Worm (Caenorhabditis elegans) whole organism, L1 larva: Measurements from ENCODE around the gene Y119D3B.12.

ENCODE experiments used
- C34B4.2 ChIP-seq: sonication (generic microtip); optimal IDR thresholded peaks from 2 replicates; lab custom pipeline; 2017; ENCODE audit warnings: mild to moderate bottlenecking, missing genetic modification characterization, missing compliant biosample characterization
- F16B12.6 ChIP-seq: fragments of 150-350 bp; optimal IDR thresholded peaks from 2 replicates; lab custom pipeline; 2014; ENCODE audit warnings: missing biosample characterization, missing genetic modification characterization
- aha-1 ChIP-seq: fragments of 150-350 bp; optimal IDR thresholded peaks from 2 replicates; lab custom pipeline; 2014; ENCODE audit warnings: missing biosample characterization, missing genetic modification characterization
- alr-1 ChIP-seq: fragments of 200-800 bp; sonication (Bioruptor generic); optimal IDR thresholded peaks from 2 replicates; lab custom pipeline; 2018; ENCODE audit warnings: borderline replicate concordance, mild to moderate bottlenecking, missing genetic modification characterization, missing compliant biosample characterization
- ama-1 ChIP-seq: fragments of 150-350 bp; optimal IDR thresholded peaks from 2 replicates; lab custom pipeline; 2014
- blmp-1 ChIP-seq: fragments of 150-350 bp; optimal IDR thresholded peaks from 2 replicates; lab custom pipeline; 2014; ENCODE audit warnings: missing biosample characterization, missing genetic modification characterization
- ceh-8 ChIP-seq: fragments of 200-800 bp; sonication (Bioruptor generic); optimal IDR thresholded peaks from 2 replicates; lab custom pipeline; 2018; ENCODE audit warnings: mild to moderate bottlenecking, missing genetic modification characterization, moderate library complexity, missing compliant biosample characterization
- ceh-88 ChIP-seq: fragments of 200-800 bp; sonication (Bioruptor generic); IDR thresholded peaks from 2 replicates; pipeline ENCODE4 v1.3.6; 2022; ENCODE audit warnings: missing genetic modification characterization, missing compliant biosample characterization
- ces-1 ChIP-seq: fragments of 150-350 bp; optimal IDR thresholded peaks from 2 replicates; lab custom pipeline; 2014; ENCODE audit warnings: missing biosample characterization, missing genetic modification reagents, missing genetic modification characterization
- dsc-1 ChIP-seq: sonication (generic microtip); optimal IDR thresholded peaks from 2 replicates; lab custom pipeline; 2016; ENCODE audit warnings: mild to moderate bottlenecking, missing genetic modification characterization, missing compliant biosample characterization
- efl-1 ChIP-seq, 4 experiments: fragments of 150-350 bp; optimal IDR thresholded peaks in 3 of 4; peaks in 1 of 4; 1 replicate in 1 of 4; 2 replicates in 3 of 4; lab custom pipeline; 2014; ENCODE audit warnings: missing biosample characterization in 2 of 4, missing genetic modification characterization in 2 of 4, missing genetic modification reagents in 2 of 4
- elt-2 ChIP-seq: sonication (generic microtip); optimal IDR thresholded peaks from 2 replicates; lab custom pipeline; 2016; ENCODE audit warnings: missing genetic modification characterization, mild to moderate bottlenecking, inconsistent platforms, missing compliant biosample characterization, missing genetic modification reagents
- fkh-8 ChIP-seq: sonication (generic microtip); optimal IDR thresholded peaks from 2 replicates; lab custom pipeline; 2016; ENCODE audit warnings: mild to moderate bottlenecking, missing genetic modification characterization, missing compliant biosample characterization
- grh-1 ChIP-seq: fragments of 200-800 bp; sonication (Bioruptor generic); IDR thresholded peaks from 2 replicates; pipeline ENCODE4 v1.3.6; 2022; ENCODE audit warnings: missing genetic modification reagents, missing genetic modification characterization, missing compliant biosample characterization
- irx-1 ChIP-seq: sonication (generic microtip); optimal IDR thresholded peaks from 2 replicates; lab custom pipeline; 2016; ENCODE audit warnings: missing genetic modification characterization, missing compliant biosample characterization
- jun-1 ChIP-seq: fragments of 150-350 bp; optimal IDR thresholded peaks from 2 replicates; lab custom pipeline; 2014; ENCODE audit warnings: missing biosample characterization, missing genetic modification reagents, missing genetic modification characterization
- lin-35 ChIP-seq, 2 experiments: fragments of 150-350 bp; optimal IDR thresholded peaks; 2 replicates each; lab custom pipeline; 2014; ENCODE audit warnings: missing biosample characterization in 2 of 2, missing genetic modification characterization in 2 of 2, missing genetic modification reagents in 2 of 2
- lin-39 ChIP-seq: fragments of 150-350 bp; optimal IDR thresholded peaks from 2 replicates; lab custom pipeline; 2014; ENCODE audit warnings: missing biosample characterization, missing genetic modification reagents, missing genetic modification characterization
- lsy-2 ChIP-seq, 2 experiments: fragments of 150-350 bp; optimal IDR thresholded peaks; 2 replicates each; lab custom pipeline; 2014; ENCODE audit warnings: missing biosample characterization in 2 of 2, missing genetic modification characterization in 2 of 2
- mef-2 ChIP-seq: fragments of 150-350 bp; optimal IDR thresholded peaks from 2 replicates; lab custom pipeline; 2014; ENCODE audit warnings: missing biosample characterization, missing genetic modification characterization
- nhr-11 ChIP-seq: fragments of 150-350 bp; optimal IDR thresholded peaks from 2 replicates; lab custom pipeline; 2014; ENCODE audit warnings: missing biosample characterization, missing genetic modification characterization
- nhr-12 ChIP-seq: sonication (generic microtip); optimal IDR thresholded peaks from 2 replicates; lab custom pipeline; 2017; ENCODE audit warnings: missing biosample characterization, missing genetic modification characterization
- nhr-19 ChIP-seq: fragments of 200-800 bp; sonication (Bioruptor generic); conservative IDR thresholded peaks from 2 replicates; pipeline ENCODE4 v1.3.6; 2022; ENCODE audit warnings: missing genetic modification characterization, missing compliant biosample characterization
- nhr-20 ChIP-seq: sonication (generic microtip); optimal IDR thresholded peaks from 2 replicates; lab custom pipeline; 2016; ENCODE audit warnings: mild to moderate bottlenecking, missing genetic modification characterization, missing compliant biosample characterization
- nhr-237 ChIP-seq: fragments of 150-350 bp; optimal IDR thresholded peaks from 2 replicates; lab custom pipeline; 2014; ENCODE audit warnings: missing biosample characterization, missing genetic modification characterization
- nhr-47 ChIP-seq: sonication (generic microtip); optimal IDR thresholded peaks from 2 replicates; lab custom pipeline; 2016; ENCODE audit warnings: mild to moderate bottlenecking, missing genetic modification characterization, moderate library complexity, missing compliant biosample characterization
- nhr-71 ChIP-seq: sonication (generic microtip); optimal IDR thresholded peaks from 2 replicates; lab custom pipeline; 2016; ENCODE audit warnings: mild to moderate bottlenecking, missing genetic modification characterization, moderate library complexity, missing compliant biosample characterization
- nhr-76 ChIP-seq: sonication (generic microtip); optimal IDR thresholded peaks from 2 replicates; lab custom pipeline; 2017; ENCODE audit warnings: missing biosample characterization, missing genetic modification characterization
- nhr-84 ChIP-seq: sonication (generic microtip); optimal IDR thresholded peaks from 2 replicates; lab custom pipeline; 2017; ENCODE audit warnings: missing biosample characterization, missing genetic modification characterization
- nhr-90 ChIP-seq: sonication (generic microtip); optimal IDR thresholded peaks from 2 replicates; lab custom pipeline; 2016; ENCODE audit warnings: mild to moderate bottlenecking, missing genetic modification characterization, missing compliant biosample characterization; ENCODE audit not compliant: poor library complexity
- pag-3 ChIP-seq: sonication (generic microtip); optimal IDR thresholded peaks from 2 replicates; lab custom pipeline; 2017; ENCODE audit warnings: missing genetic modification characterization, mild to moderate bottlenecking, missing compliant biosample characterization, antibody characterized with exemption, borderline replicate concordance; ENCODE audit not compliant: insufficient read depth
- rnt-1 ChIP-seq: sonication (generic microtip); optimal IDR thresholded peaks from 2 replicates; lab custom pipeline; 2016; ENCODE audit warnings: mild to moderate bottlenecking, missing genetic modification characterization, moderate library complexity, missing compliant biosample characterization
- snu-23 ChIP-seq: sonication (generic microtip); optimal IDR thresholded peaks from 2 replicates; lab custom pipeline; 2016; ENCODE audit warnings: missing genetic modification characterization, missing compliant biosample characterization
- tbx-2 ChIP-seq: sonication (generic microtip); optimal IDR thresholded peaks from 2 replicates; lab custom pipeline; 2016; ENCODE audit warnings: missing genetic modification characterization, missing compliant biosample characterization
- unc-62 ChIP-seq: fragments of 150-350 bp; optimal IDR thresholded peaks from 2 replicates; lab custom pipeline; 2014; ENCODE audit warnings: missing biosample characterization, missing genetic modification reagents, missing genetic modification characterization
- unc-98 ChIP-seq: fragments of 200-800 bp; sonication (Bioruptor generic); IDR thresholded peaks from 2 replicates; pipeline ENCODE4 v1.3.6; 2022; ENCODE audit warnings: missing genetic modification characterization, missing compliant biosample characterization
- xbp-1 ChIP-seq: sonication (generic microtip); optimal IDR thresholded peaks from 2 replicates; lab custom pipeline; 2016; ENCODE audit warnings: missing genetic modification characterization, missing compliant biosample characterization

Gene Y119D3B.12

DNA sequence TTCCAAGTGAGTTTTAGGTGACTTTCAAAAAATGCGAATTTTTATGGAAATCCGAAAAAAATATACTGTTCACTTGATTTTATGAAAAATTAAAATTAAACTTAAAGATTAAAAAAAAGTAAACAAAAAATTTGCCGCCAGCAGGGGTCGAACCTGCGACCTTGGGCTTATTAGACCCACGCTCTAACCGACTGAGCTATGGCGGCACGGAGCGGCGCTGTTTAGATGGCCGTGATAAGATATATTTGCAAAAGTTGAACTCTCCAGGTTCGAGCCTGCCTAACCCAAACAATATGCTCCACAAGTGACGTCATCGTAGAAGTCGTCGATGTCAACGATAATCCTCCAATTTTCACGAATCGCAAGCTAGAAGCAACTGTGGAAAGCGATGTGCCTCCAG lies 37.7 kb upstream of the Y119D3B.12 start:
- no peak for TF ChIP-seq mef-2 (tag; lab: Kevin White, UChicago)
- TF ChIP-seq unc-98 (GFP tag; lab: Robert Waterston, UW): no peak
- TF ChIP-seq nhr-20 (tag; lab: Kevin White, UChicago): no peak

DNA sequence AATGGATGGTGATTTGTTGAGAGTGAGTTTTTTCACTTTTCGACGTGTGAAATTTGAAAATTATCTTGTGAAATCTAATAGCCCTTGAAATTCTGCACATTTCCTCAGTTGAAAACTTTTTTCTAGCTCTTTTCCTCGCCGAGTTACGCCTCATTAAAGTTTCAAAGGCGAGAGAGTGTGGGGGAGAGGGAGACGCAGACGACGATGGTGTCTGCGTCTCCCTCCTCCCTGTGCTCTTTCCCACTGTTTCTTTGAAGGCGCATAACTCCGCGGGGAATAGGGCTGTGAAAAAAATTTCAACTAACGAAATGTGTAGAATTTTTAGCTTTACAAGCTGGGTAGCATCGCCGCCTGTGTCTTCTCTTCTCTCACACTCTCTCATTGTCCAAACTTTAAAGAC lies 36.0 kb upstream of the Y119D3B.12 start:
- TF ChIP-seq ces-1 (GFP tag; lab: Kevin White, UChicago) (no peak), unc-62 (GFP tag; lab: Kevin White, UChicago) (no peak), xbp-1 (no peak), ceh-88 (GFP tag; lab: Robert Waterston, UW) (no peak), nhr-76 (no peak), tbx-2 (tag; lab: Kevin White, UChicago) (no peak), nhr-47 (no peak)

DNA sequence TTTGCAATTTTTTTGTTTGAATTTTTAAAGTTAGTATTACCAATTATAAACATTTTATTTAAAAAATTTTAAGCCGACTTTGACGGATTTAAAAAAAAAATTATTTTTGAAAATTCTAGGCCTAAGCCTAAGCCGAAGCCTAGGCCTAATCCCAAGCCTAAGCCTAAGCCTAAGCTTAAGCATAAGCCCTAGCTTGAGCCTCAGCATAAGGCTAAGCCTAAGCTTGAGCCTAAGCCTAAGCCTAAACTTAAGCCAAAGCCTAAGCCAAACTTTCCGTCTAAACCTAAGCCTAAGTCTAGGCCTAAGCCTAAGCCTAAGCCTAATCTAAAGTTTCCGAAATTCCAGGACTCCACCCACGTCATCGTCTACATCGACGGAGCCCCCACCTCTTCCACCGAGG lies 32.7 kb upstream of the Y119D3B.12 start:
- TF ChIP-seq C34B4.2 (no peak), nhr-90 (tag; lab: Kevin White, UChicago) (no peak), grh-1 (GFP tag; lab: Robert Waterston, UW) (no peak), alr-1 (tag; lab: Kevin White, UChicago) (no peak), nhr-71 (no peak), dsc-1 (no peak), ceh-8 (GFP tag; lab: Kevin White, UChicago) (no peak), xbp-1 (no peak), elt-2 (tag; lab: Kevin White, UChicago) (no peak), fkh-8 (tag; lab: Kevin White, UChicago) (no peak), lin-39 (tag; lab: Kevin White, UChicago) (no peak), F16B12.6 (tag; lab: Kevin White, UChicago) (no peak), rnt-1 (tag; lab: Kevin White, UChicago) (no peak), nhr-12 (tag; lab: Kevin White, UChicago) (no peak)

DNA sequence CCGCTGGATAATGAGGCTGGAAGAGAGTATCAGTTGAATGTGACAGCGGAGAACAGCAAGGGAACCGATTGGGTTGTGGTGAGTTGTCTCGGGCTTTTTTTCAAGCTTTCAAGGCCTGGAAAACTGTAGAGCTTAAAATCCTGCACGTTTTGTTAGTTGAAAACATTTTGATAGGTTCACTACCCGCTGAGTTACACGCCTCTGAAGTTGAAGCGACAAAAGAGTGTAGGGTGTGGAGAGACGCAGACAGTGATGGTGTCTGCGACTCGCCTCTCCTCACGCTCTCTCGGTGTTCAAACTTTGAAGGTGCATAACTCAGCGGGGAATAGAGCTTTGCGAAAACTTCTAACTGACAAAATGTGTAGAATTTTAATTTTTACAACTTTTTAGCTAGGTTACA lies 29.0 kb upstream of the Y119D3B.12 start:
- TF ChIP-seq ceh-8 (GFP tag; lab: Kevin White, UChicago) (no peak), nhr-84 (tag; lab: Kevin White, UChicago) (no peak), lsy-2 (tag; optimal IDR thresholded peaks at IDR 0.05; lab: Kevin White, UChicago) (no peak), grh-1 (GFP tag; lab: Robert Waterston, UW) (no peak), jun-1 (tag; lab: Kevin White, UChicago) (no peak)

- TF ChIP-seq nhr-237 (tag; lab: Kevin White, UChicago): no peak
- no peak for TF ChIP-seq efl-1 (optimal IDR thresholded peaks at IDR 0.05; lab: Kevin White, UChicago)
- peak in 1 of 2 experiments; percentile 89 for TF ChIP-seq efl-1 (GFP tag; optimal IDR thresholded peaks at IDR 0.05 in 1 of 2; lab: Kevin White, UChicago)
- no peak for TF ChIP-seq snu-23
These were observed 26.2 kb upstream of the Y119D3B.12 start, which contains the start of gene eak-3 for ce11 chrIII:1176080-1176608. eak-3 (minus strand) TSS chrIII:1176558.

DNA sequence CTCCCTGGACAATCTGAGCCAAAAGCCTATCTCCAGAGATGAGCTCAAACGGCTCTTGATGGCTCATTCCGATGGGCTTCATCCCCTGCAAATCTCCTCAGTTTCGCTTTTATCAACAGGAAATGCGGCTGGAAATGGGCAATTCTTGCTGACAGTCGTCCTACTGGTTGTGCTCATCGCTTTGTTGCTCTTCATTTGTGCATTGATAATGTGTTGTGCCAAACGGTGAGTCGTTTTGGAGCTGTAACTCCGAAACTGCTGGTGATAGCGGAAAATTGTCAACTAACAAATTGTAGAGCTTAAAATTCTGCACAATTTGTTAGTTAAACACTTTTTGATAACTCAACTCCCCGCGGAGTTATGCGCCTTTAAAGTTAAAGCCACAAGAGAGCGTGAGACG lies 23.3 kb upstream of the Y119D3B.12 start:
- TF ChIP-seq unc-62 (GFP tag; lab: Kevin White, UChicago) (no peak), efl-1 (optimal IDR thresholded peaks at IDR 0.05; lab: Kevin White, UChicago) (no peak), efl-1 (GFP tag; optimal IDR thresholded peaks at IDR 0.05 in 1 of 2; lab: Kevin White, UChicago) (no peak)

ce11 chrIII:1181756-1182155 lies 20.6 kb upstream of the Y119D3B.12 start, which contains the start of gene nspg-8:
nspg-8 (plus strand) TSS chrIII:1182056.
- TF ChIP-seq nhr-20 (tag; lab: Kevin White, UChicago) (no peak), ama-1 (no peak), lin-39 (tag; lab: Kevin White, UChicago) (no peak), lin-35 (GFP tag; optimal IDR thresholded peaks at IDR 0.05; lab: Kevin White, UChicago) (no peak), aha-1 (no peak), nhr-11 (tag; lab: Kevin White, UChicago) (no peak), nhr-19 (GFP tag; lab: Robert Waterston, UW) (no peak), irx-1 (no peak), blmp-1 (tag; lab: Kevin White, UChicago) (no peak), nhr-76 (no peak), pag-3 (no peak)
